Fruit fly (Drosophila melanogaster): ENCODE data around the gene CG2004.

The CG2004 gene

DNA sequence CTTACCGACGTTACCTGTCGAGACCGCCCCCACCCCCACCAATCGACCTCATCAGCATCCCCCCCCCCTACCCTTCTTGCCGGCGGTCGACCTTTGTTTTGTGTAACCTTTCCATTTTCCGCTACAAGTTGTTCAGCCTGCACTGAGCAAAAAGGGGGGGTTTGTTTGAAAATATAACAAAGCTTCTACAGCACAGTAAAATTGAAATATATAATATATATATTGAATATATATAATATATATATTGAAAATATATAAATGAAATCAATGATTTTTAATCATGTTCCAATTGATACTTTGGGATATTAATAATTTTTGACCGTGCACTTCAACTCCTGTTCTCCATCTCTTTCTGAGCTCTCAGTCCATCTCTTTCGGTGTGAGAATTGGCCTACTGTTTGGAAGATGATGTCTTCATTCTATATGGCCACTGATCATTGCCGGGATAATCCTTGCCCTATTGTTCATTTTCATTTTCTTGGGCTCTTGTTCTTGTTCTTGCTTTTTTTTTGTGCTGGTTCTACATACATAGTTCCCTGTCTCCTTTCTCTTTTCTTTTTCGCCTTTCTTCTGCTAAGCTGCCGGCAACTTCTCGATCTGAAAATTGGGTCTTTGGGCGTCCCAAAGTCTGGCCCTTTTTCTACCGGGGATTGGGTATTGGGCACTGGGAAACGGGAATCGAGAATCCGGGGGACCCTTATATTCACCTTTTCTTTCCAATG, 49.0 kb downstream of the CG2004 start:
- no peak for TF ChIP-seq psq (optimal IDR thresholded peaks at IDR 0.05)
- TF ChIP-seq Myc (optimal IDR thresholded peaks at IDR 0.05), result no peak
- no peak for TF ChIP-seq h (optimal IDR thresholded peaks at IDR 0.05)
- TF ChIP-seq insv (optimal IDR thresholded peaks at IDR 0.05), result no peak
- TF ChIP-seq ttk (optimal IDR thresholded peaks at IDR 0.05), result no peak
- TF ChIP-seq Sin3A (optimal IDR thresholded peaks at IDR 0.05), result no peak

- TF ChIP-seq Sin3A (optimal IDR thresholded peaks at IDR 0.05) (no peak), ttk (optimal IDR thresholded peaks at IDR 0.05) (no peak), insv (optimal IDR thresholded peaks at IDR 0.05) (no peak), h (optimal IDR thresholded peaks at IDR 0.05) (no peak), Myc (optimal IDR thresholded peaks at IDR 0.05) (no peak), psq (optimal IDR thresholded peaks at IDR 0.05) (no peak)
Observed at dm6 chrX:8663795-8664194, 50.9 kb downstream of the CG2004 start.
